Worm (Caenorhabditis elegans) whole organism, L1 larva: ENCODE measurements around the gene fbxb-99.
"Not testable (repeated sequence)": the region's sequence is repeated elsewhere in the genome, so short reads cannot be mapped to it uniquely, and the experiment has no call there.

Experiments
- ama-1 ChIP-seq: fragments of 150-350 bp; optimal IDR thresholded peaks from 2 replicates; lab custom pipeline; 2014
- ceh-88 ChIP-seq: fragments of 200-800 bp; sonication (Bioruptor generic); IDR thresholded peaks from 2 replicates; pipeline ENCODE4 v1.3.6; 2022; ENCODE audit warnings: missing genetic modification characterization, missing compliant biosample characterization
- dsc-1 ChIP-seq: sonication (generic microtip); optimal IDR thresholded peaks from 2 replicates; lab custom pipeline; 2016; ENCODE audit warnings: mild to moderate bottlenecking, missing genetic modification characterization, missing compliant biosample characterization
- nhr-76 ChIP-seq: sonication (generic microtip); optimal IDR thresholded peaks from 2 replicates; lab custom pipeline; 2017; ENCODE audit warnings: missing biosample characterization, missing genetic modification characterization
- sup-37 ChIP-seq: fragments of 200-800 bp; sonication (Bioruptor generic); optimal IDR thresholded peaks from 2 replicates; lab custom pipeline; 2018; ENCODE audit warnings: mild to moderate bottlenecking, missing genetic modification characterization, missing compliant biosample characterization
- unc-62 ChIP-seq: fragments of 150-350 bp; optimal IDR thresholded peaks from 2 replicates; lab custom pipeline; 2014; ENCODE audit warnings: missing biosample characterization, missing genetic modification reagents, missing genetic modification characterization

ce11 chrII:3761599-3761998 is 31.6 kb downstream of the fbxb-99 start, which contains the start of gene T24E12.6:
- TF ChIP-seq nhr-76; ceh-88 (GFP tag; lab: Robert Waterston, UW); unc-62 (GFP tag; lab: Kevin White, UChicago); dsc-1 (tag; lab: Kevin White, UChicago); sup-37; ama-1: not testable (repeated sequence)
